Fruit fly (Drosophila melanogaster) ovary, adult (tissue): ENCODE measurements around the gene CG13484.

ENCODE experiments used
- CG17801 ChIP-seq: fragments of 200-800 bp; optimal IDR thresholded peaks from 2 replicates; lab custom pipeline; 2019; ENCODE audit warnings: missing biosample characterization, mild to moderate bottlenecking, missing genetic modification characterization, moderate library complexity; ENCODE audit not compliant: partially characterized antibody

Gene CG13484

DNA sequence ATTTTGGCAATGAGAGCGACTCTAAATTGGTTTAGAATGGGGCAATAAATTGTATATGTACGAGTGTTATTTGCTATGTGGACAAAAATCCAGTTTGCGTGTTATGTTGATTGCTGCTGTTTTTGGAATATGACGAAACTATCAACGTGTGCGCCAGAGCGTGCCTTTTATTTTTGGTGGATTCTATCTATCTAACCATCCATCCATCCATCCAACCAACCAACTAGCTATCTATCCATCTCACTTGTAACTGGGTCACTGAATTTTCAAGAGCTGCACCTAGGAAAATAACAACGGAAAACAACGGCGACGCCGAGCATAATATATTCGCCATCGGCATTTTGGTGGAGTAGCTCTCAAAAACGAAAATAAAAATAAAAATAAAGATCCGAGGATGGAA is 9.8 kb upstream of the CG13484 start:
- TF ChIP-seq CG17801: no peak

DNA sequence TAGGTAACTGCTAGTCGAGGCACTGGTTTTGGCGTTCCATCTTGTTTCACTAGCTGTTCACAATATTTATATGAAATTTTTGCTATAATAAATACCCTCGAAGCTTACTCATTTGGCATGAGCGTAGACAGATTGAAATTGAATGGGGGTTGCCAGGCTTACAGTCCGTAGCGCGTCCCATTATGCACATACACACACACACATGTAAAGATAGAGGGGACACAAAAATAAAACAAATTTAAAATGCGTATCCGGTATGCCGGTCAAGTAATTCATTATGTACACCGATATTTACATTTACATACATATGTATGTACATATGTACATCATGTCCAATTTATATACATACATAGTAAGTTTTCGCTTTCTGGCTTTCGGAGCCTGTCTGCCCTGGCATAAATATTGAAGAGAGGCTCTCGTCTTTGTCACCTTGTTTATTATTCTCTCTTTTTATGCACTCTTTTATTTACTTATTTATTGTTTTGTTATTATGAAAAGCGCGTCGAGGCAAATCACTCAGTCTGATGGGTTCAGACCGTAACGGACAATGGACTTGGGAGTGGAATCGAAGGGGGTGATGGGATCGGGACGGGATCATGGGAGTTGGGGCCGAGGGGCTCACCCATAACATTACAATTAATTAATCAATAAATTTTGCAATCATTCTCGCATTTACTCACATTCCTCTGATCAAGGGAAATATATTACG is 6.5 kb upstream of the CG13484 start:
- TF ChIP-seq CG17801: no peak

DNA sequence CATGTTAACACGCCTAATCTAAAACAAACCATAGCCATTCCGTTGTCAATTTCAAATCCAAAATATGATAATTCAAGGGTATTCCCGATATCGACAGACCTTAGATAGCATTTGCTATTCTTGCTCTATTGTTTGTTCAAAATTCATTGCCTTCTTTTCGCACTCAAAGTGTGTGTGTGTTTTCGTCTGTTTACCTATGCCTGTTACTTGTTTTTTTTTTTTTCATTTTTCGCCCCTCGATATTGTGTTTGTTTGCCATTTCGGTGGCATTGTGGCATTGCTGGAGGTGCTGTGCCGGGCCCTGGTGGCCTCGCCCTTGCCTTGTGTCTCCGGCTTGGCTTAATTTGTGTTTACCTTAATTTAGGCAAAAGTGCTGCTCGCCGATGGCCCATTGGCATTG is 3.9 kb upstream of the CG13484 start:
- TF ChIP-seq CG17801: no peak

DNA sequence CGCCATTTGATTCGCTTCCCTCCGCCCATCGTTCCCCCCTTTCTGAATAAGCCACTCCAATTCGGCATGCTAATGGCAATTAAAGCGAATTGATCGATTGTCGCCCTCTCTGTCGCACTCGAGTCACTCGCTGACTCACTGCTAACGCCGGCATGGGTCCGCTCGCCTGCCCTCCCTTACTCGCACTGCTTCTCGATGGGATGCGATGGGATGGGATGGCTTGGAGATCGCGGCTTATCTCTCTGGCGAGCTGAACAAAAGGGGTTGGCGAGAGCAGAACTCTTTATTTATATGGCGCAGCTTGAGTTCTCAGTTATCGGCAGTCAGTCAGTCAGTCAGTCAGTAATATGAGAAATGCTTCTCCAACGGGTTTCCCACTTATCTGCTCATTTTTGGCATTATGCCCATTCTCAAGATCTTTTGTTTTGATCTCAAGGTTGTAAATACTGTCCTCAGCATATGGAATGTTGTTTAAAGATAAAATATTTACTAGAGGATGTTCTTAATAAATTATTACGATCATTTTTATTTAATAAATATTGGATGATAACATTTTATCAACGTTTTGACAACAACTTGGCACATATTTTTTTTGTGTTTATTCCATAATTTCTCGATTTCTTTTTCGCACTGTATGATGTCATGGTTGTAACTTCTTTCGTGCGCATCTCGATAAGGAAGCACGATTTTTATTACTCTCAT is 3.1 kb upstream of the CG13484 start:
- TF ChIP-seq CG17801: no peak

DNA sequence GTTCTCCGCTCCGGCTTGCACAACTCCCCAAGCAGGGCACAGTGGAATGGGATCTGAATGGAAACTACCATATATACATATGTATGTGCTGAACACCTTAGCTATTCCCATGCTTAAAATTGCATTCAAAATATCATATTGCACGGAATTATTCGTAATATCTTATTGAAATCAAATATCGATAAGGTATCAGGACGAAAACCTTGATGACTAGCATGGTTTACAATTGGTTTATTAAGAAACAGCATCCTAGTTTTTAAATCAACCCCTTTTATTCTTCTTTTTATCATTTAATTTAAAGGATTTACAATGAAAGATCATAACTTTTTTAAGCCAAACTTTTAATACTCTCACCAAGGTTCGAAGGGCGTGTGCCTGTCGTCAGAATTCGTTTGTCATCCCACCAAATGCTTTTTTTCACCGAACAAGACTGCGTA is 2.4 kb upstream of the CG13484 start:
- TF ChIP-seq CG17801: no peak

DNA sequence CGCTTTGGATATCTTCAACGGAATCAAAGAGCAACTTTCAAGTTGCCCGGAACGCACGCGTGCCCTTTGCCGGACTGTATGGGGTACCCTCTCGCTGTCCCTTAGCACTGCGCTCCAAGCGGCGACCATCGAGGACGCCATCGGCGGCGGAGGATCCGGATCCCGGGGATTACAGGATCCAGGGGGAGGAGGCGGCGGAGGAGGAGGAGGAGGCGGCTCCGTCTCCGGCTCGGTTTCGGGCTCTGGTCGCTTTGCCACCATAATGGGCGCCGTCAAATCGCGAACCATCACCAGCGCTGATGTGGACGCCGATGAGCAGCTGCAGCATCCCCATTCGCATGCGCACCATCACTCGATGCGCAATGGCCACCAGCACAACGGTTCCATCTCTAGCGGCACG is 927 bp upstream of the CG13484 start:
- no peak for TF ChIP-seq CG17801

DNA sequence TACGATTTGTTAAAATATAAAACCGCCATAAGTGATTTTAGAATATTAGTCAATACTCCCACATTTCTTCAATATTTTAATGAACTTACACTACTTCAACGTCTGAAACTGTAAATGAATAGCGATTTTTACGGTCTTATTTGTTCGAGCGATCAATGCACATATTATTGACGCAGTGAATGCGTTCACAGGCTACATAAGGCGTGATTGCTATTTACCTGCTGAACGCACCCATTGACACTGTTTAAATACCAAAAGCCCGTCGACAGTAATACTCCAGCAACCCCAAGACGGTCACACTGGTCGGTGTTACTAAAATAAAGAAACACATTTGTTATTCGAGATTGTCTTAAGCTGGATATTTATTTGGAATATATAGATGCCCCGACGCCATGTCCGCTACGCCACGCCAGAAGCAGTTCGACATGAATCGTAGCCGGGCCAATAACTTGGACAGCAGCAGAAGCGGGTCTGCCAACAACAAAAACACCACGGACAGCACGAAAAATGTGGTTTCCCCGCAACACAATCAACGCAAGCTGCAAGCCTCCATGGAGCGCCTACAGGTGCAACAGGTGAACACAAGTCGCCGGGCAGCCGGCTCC is 1.8 kb downstream of the CG13484 start, which contains the start of gene CG6833:
Gene CG6833 (plus strand): TSS at position 263 of the 605 bp plus-strand sequence.
- no peak for TF ChIP-seq CG17801

DNA sequence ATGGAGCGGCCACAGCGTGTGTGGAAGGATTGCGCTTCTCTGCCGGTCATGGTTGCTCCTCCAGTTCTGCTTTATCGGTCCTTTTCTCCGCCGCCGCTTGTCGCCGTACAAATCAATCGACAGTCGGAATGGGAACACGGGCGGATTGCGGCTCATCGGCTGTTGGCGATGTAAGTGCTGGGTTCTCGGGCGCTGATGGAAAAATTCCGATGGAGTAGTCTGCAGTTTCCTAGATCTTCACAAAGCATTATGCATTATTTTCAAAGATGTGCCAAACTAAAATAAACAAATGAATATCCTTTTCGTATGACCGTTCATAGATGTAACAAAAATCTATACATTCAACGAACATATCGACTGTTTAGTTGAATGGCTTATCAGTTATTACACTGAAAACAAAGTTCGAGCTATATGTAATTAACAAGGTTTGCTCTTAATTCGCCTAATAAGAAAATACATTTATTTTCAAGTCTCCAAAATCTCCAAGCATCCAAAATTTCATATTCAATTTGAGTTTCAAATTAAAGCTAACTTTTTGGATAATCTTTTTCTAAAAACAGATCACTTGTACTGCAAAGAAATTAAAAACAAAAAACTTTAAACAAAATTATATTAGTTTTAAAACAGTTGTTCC is 3.1 kb downstream of the CG13484 start, which contains the start of gene Neurl4:
Gene Neurl4 (minus strand): TSS at position 273 of the 634 bp plus-strand sequence.
- no peak for TF ChIP-seq CG17801

DNA sequence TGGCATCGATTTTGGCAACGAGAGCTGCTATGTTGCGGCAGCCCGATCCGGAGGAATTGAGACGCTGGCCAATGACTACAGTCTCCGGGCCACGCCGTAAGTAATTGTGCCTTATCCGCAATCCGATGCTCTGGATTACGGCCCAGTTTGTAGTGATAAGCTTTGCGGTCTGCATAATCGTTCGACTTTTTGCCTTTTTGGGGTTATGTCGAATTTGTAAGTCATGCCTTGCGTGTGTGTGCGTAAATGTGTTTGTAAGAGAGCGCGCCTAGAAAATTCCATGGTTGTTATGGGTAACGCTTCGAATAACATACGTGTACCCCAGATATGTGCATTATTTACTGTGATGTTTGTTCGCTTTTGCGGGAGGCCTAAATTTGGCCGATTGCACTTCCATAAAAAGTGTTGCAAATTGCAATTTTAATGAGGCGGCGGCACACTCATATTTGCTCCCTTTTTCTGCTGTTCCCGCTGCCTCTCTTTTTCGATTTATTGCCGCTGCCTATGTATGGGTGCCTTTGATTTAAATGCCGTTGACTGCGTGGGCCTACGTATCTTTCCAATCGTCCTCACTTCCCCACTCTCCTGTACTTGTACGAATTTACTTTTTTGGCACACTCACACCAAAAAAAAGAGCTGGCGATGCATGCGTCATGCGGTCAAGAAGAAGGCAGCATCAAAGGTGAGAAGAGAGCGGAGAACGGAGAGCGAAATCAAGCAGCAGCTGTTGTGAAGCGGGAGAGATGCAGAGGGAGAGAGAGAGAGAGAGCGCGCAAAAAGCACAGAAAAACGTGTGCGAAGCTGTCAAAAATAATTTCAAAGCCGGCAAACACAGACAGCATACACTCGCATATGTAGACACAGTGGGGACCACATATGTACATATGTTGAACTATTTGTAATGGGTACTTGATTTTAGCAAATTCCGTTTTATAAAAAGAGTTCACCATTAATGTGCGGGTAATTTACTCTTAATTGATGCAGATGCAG is 14.9 kb downstream of the CG13484 start:
- TF ChIP-seq CG17801: no peak

DNA sequence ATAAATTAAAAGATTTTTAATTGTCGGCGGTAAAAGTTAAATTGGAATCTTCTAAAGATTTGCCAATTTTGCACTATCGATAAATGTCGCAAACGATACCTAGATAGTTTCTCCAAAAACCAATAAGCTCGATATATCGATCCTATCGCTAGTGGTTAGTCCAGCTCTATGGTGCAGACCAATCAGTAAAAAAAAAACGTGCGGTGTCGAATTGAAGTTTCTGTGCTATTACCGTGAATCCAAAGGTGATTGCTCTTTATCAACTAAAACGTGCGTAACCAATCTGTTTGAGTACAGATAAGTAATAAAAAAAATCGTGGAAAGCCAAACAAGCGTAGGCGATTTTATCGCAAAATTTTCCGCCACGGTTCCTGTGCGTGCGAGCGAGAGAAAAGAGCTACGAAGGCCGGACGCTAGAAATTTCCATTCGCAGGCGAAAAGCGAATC is 16.0 kb downstream of the CG13484 start, which contains the start of gene Hsp110:
Gene Hsp110 (plus strand): TSS at position 153 of the 447 bp plus-strand sequence.
- TF ChIP-seq CG17801: peak; percentile 66

DNA sequence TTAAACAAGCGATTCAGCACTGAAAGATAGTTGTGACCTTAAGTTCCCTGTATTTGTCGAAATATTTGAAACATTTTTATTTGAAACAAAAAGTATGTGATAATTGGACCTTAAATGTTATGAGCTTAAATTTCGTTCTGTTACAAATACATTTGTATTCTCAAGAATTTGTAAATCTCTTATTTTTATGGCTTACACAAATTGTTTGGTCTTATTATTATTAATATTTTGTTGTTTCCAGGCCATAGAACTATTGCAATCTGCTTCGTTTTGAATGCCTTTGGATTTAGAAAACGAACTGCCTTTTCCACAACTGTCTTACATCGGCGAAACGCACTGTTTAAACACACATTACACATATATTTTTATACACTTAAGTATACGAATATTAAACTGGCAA is 18.4 kb downstream of the CG13484 start, which contains the start of gene CG6661:
Gene CG6661 (plus strand): TSS at position 301 of the 400 bp plus-strand sequence.
- no peak for TF ChIP-seq CG17801

DNA sequence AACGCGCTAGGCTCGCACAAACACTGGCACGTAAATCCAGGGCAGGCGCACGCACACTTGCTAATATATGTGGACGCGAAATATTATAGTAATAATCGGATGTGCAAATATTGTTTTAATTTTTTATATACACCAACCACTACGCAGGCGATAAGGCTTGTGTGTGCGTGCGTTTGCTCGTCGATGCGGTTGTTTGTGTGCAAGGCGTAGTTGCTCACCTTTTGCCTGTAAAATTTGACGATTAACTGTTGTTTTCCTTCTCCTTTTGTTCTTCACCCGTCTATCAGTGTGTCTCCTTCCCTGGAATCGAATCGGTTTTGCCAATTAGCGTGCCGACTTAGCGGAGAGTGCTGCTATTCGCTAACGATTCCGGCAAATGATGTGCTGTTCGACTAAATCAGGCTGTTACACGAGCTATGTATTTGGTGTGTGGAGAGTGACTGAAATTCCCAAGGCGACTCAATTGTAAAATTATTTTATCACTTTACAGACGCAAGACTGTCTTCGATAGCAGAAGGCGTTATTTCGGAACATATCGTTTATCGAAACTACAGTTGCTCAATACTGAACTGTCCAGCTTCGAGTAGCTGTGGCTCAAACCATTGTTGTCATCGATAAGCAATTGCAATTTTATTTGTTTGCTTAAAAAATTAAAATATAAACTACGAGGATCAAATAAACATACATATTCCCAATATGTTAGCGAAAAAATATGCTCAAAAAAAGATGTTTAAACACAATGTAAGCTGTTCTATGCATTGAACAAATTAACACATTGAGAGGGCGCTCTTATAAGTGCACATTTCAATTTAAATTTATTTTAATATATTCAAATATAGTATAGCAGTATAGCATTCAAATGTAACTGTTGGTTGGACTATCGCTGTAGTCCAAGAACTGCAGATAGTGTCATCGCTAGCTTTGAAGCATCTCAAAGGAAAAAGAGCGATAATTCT is 21.4 kb downstream of the CG13484 start, which contains the start of the genes CG6650 and endos:
Gene CG6650 (plus strand): TSS at position 280 of the 956 bp plus-strand sequence.
Gene endos (minus strand): TSS at position 536 of the 956 bp plus-strand sequence.
- TF ChIP-seq CG17801: peak; percentile 3

DNA sequence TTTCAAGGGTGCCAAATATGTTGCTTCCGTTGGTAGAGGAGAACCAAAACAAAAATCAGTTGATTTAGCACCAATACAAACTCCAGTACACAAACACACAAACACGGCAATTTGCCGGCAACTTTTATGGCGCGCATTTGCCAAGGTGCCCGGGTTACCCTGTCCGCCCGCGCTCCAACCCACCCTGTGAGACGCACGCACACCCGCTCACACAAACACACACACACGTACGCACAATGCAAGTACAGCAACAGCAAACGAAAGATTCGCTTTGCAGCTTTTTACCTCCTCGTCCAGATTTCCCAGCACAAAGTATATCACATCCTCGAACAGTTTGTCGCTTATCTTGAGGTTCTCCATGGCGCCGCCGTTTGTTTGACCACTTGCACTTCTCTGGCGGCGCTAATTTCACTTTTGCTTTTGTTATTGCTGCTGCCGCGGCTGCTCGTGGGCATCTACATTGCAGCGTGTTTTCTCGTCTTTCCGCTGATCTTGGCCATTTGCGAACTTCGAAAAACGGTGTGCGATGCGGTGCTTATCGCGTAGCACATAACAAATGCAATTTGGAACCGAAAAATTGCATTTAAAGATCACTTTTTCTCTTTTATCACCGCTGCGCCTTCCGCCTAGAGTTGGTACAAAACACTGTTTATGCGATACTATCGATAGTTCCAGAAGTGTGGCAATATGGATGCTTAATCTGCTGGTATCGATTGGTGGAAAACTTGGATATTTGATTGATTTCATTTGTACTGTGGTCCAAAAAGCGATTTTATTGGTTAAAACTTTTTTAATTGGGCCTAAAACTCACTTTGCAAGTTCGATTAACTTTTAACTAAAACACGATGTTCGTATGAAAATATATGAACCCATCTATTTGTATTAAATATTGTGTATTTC is 24.1 kb downstream of the CG13484 start, which contains the start of gene Ptip:
Gene Ptip (minus strand): TSS at position 637 of the 900 bp plus-strand sequence.
- peak; percentile 11 for TF ChIP-seq CG17801
